Fruit fly (Drosophila melanogaster): ENCODE data around the gene ex.

Gene ex

DNA sequence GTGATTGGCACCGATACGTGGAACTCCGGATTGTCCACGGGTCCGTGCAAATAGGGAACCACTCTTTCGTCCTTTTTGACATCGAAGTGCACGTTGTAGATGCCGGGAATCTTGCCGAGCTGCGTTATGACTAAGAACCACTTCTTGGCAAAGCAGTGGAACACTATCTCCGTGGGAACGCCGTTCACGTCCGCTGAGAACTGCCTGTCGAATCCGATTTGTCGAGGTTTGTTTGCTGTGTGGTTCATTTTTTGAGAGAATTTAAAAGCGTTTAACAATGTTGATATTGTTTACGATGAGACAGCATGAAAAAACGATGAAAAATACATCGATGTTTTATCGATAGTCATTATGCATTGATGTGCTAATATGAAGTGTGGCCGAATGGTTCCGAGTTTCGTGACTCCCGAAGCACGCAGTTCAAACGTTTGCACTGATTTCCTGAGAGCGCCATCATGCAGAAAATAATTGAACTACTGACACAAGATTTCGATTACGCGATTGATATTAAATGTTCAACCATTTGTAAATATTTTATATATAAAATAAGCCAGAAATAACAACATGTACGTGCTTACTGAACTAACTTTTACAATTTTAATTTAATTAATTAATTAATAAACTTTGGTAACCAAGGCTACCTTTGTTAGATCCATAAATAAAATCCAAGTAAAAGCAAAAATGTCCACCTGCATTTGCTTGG is 9.8 kb upstream of the ex start, which contains the start of the genes CG11885 and CG13692 (continued):
- TF ChIP-seq CG3407 (GFP tag; optimal IDR thresholded peaks at IDR 0.05) (no peak), Hr51 (GFP tag; optimal IDR thresholded peaks at IDR 0.05) (peak in 1 of 2 experiments; percentile 22), Rx (GFP tag; IDR thresholded peaks at IDR 0.05) (no peak), CG32772 (GFP tag; IDR thresholded peaks at IDR 0.05) (no peak), fru (optimal IDR thresholded peaks at IDR 0.05) (no peak), CG6813 (GFP tag; optimal IDR thresholded peaks at IDR 0.05) (no peak), CG13296 (GFP tag; optimal IDR thresholded peaks at IDR 0.05) (peak; percentile 30), ash1 (GFP tag; optimal IDR thresholded peaks at IDR 0.05) (no peak), CG11398 (GFP tag; optimal IDR thresholded peaks at IDR 0.05) (peak; percentile 6), Xbp1 (GFP tag; optimal IDR thresholded peaks at IDR 0.05) (peak; percentile 53), jing (GFP tag; optimal IDR thresholded peaks at IDR 0.05) (no peak), Sry-δ (GFP tag; optimal IDR thresholded peaks at IDR 0.05) (peak; percentile 88), az2 (GFP tag; optimal IDR thresholded peaks at IDR 0.05) (peak; percentile 21), nau (GFP tag; optimal IDR thresholded peaks at IDR 0.05) (peak; percentile 27), Sox100B (GFP tag; optimal IDR thresholded peaks at IDR 0.05) (no peak), CG13287 (GFP tag; IDR thresholded peaks at IDR 0.05; ENCODE audit: partially characterized antibody) (peak; percentile 100), otp (GFP tag; IDR thresholded peaks at IDR 0.05) (0 out of 3 replicates have a peak, but pooled peaks have one; percentile 6), vnd (GFP tag; IDR thresholded peaks at IDR 0.05; ENCODE audit: partially characterized antibody) (peak; percentile 93), CG7372 (GFP tag; IDR thresholded peaks at IDR 0.05) (0 out of 2 replicates have a peak, but pooled peaks have one; percentile 21), CG14667 (GFP tag; IDR thresholded peaks at IDR 0.05) (no peak), CG3995 (GFP tag; optimal IDR thresholded peaks at IDR 0.05) (peak; percentile 91), CG10462 (GFP tag; optimal IDR thresholded peaks at IDR 0.05) (no peak), esg (GFP tag; conservative IDR thresholded peaks at IDR 0.05) (no peak), Dfd (GFP tag; optimal IDR thresholded peaks at IDR 0.05) (no peak), Bdp1 (GFP tag; optimal IDR thresholded peaks at IDR 0.05) (no peak), C15 (GFP tag; IDR thresholded peaks at IDR 0.05) (no peak), Kr (GFP tag; optimal IDR thresholded peaks at IDR 0.05) (no peak), CG8944 (GFP tag; optimal IDR thresholded peaks at IDR 0.05) (no peak), sim (GFP tag; IDR thresholded peaks at IDR 0.05) (no peak), gro (GFP tag; optimal IDR thresholded peaks at IDR 0.05) (peak; percentile 56), org-1 (GFP tag; optimal IDR thresholded peaks at IDR 0.05) (no peak), CG5953 (GFP tag; IDR thresholded peaks at IDR 0.05) (no peak), kni (GFP tag; optimal IDR thresholded peaks at IDR 0.05) (peak; percentile 51), CG12769 (tag; optimal IDR thresholded peaks at IDR 0.05) (peak; percentile 44), ttk (GFP tag; IDR thresholded peaks at IDR 0.05) (no peak), ssp (GFP tag; IDR thresholded peaks at IDR 0.05) (peak; percentile 44), Eip74EF (GFP tag; optimal IDR thresholded peaks at IDR 0.05) (no peak), CG10147 (GFP tag; optimal IDR thresholded peaks at IDR 0.05) (peak; percentile 30), exex (tag; optimal IDR thresholded peaks at IDR 0.05) (peak; percentile 65)

dm6 chr2L:422573-422972 is 8.5 kb upstream of the ex start, which contains the start of gene BBS8:
Gene BBS8, plus strand, starts transcription at chr2L:422873.
- no peak for TF ChIP-seq CG31441 (GFP tag; IDR thresholded peaks at IDR 0.05)
- TF ChIP-seq CG17612 (GFP tag; IDR thresholded peaks at IDR 0.05): no peak
- TF ChIP-seq CG13624 (GFP tag; optimal IDR thresholded peaks at IDR 0.05): no peak
- no peak for TF ChIP-seq vvl (GFP tag; IDR thresholded peaks at IDR 0.05)
- no peak for TF ChIP-seq Hr3 (GFP tag; optimal IDR thresholded peaks at IDR 0.05)
- TF ChIP-seq sima (GFP tag; optimal IDR thresholded peaks at IDR 0.05): no peak
- TF ChIP-seq unc-4 (GFP tag; IDR thresholded peaks at IDR 0.05; ENCODE audit: partially characterized antibody): no peak
- TF ChIP-seq dan (GFP tag; IDR thresholded peaks at IDR 0.05): no peak
